Worm (Caenorhabditis elegans): ENCODE results near the gene F26G1.15.

DNA sequence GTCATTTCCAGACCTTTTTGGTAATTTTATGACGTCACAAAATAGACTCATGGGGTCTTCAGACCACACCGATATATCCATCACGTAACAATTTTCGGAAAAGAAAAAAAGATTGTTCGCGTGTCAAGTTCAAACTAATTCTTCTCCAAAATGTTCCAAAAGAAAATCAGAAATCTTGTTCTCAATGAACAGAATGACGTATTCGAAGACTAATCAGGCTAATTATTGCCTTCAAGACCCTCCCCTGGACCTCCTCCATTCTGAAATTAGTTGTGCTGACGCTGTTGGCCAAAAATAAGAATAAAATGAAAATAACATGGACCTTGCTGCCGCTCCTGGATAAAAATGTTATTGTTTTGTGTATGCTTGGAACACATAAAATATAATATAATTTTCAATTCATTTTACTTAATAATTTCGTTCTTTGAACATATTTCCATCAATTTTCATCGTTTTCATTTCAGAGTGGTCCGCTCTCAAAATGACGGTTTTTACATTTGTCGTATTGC lies at the start of gene F26G1.15:
- TF ChIP-seq alr-1 (tag; optimal IDR thresholded peaks at IDR 0.05; ENCODE audit: borderline replicate concordance) (no peak), nhr-11 (tag; optimal IDR thresholded peaks at IDR 0.05) (no peak), snpc-4 (tag; optimal IDR thresholded peaks at IDR 0.05) (no peak), dpl-1 (GFP tag; optimal IDR thresholded peaks at IDR 0.05) (no peak), nhr-19 (GFP tag; conservative IDR thresholded peaks at IDR 0.05) (no peak), zag-1 (tag; optimal IDR thresholded peaks at IDR 0.05) (no peak), tbx-2 (tag; optimal IDR thresholded peaks at IDR 0.05) (no peak), F16B12.6 (tag; optimal IDR thresholded peaks at IDR 0.05) (no peak), ama-1 (optimal IDR thresholded peaks at IDR 0.05) (no peak), ztf-11 (tag; optimal IDR thresholded peaks at IDR 0.05) (no peak), mef-2 (tag; optimal IDR thresholded peaks at IDR 0.05) (no peak)

All from whole organism, L1 larva.